Fruit fly (Drosophila melanogaster) S2 (cell line): ENCODE data around the gene tyf.

Experiments used
- CG8478 ChIP-seq: fragments of >200 bp; optimal IDR thresholded peaks from 2 replicates; lab custom pipeline; 2018
- CTCF ChIP-seq, 2 experiments: fragments of >200 bp; optimal IDR thresholded peaks; 2 replicates each; lab custom pipeline; 2018

DNA sequence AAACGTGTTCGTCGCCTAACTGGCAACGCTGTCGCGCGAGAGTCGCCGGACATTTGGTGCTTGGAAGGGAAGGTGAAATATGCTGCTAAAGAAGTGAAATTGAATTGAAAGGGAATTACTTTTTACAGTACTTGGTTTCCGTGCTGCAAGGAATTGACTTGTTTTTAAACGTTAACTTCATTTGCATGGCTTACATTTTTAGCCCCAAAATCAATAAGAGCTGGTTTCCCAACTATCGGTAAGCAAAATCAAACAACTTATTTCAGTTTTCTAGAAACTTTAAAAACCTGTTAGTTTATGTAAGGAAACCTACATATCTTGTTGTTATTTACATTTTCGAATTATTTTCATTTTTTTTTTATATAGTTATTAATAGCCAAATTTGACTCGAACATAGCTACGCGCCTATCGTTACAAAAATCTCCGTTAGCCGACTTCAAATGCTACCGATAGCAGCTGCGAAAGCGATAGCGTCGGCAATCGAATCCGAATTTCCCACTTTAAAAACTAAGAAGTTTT is 3.1 kb upstream of the tyf start, which contains the start of the genes dgt4 and Nsun2:
- TF ChIP-seq CTCF (optimal IDR thresholded peaks at IDR 0.05; lab: Kevin White, UChicago) (no peak), CG8478 (lab: Kevin White, UChicago) (no peak)
